Worm (Caenorhabditis elegans) whole organism, mixed stage, embryonic: ENCODE results near the gene F38B2.3.

Experiments
- blmp-1 ChIP-seq: fragments of 150-350 bp; optimal IDR thresholded peaks from 2 replicates; lab custom pipeline; 2014; ENCODE audit warnings: missing biosample characterization, missing genetic modification characterization
- ceh-39 ChIP-seq: fragments of 150-350 bp; optimal IDR thresholded peaks from 2 replicates; lab custom pipeline; 2014; ENCODE audit warnings: missing biosample characterization, missing genetic modification characterization
- elt-1 ChIP-seq: sonication (generic microtip); optimal IDR thresholded peaks from 2 replicates; lab custom pipeline; 2017; ENCODE audit warnings: missing genetic modification characterization, mild to moderate bottlenecking, missing compliant biosample characterization, antibody characterized with exemption, moderate library complexity, borderline replicate concordance; ENCODE audit not compliant: insufficient read depth
- lin-13 ChIP-seq: fragments of 150-350 bp; optimal IDR thresholded peaks from 2 replicates; lab custom pipeline; 2014; ENCODE audit warnings: missing biosample characterization, missing genetic modification characterization
- mab-5 ChIP-seq: fragments of 150-350 bp; optimal IDR thresholded peaks from 2 replicates; lab custom pipeline; 2014; ENCODE audit warnings: missing biosample characterization, missing genetic modification characterization
- mep-1 ChIP-seq: fragments of 150-350 bp; optimal IDR thresholded peaks from 2 replicates; lab custom pipeline; 2017; ENCODE audit warnings: missing biosample characterization, missing genetic modification reagents, missing genetic modification characterization, inconsistent platforms
- nhr-12 ChIP-seq: fragments of 150-350 bp; optimal IDR thresholded peaks from 2 replicates; lab custom pipeline; 2014; ENCODE audit warnings: missing biosample characterization, missing genetic modification characterization
- nhr-237 ChIP-seq: fragments of 150-350 bp; optimal IDR thresholded peaks from 2 replicates; lab custom pipeline; 2014; ENCODE audit warnings: missing biosample characterization, missing genetic modification characterization
- nhr-28 ChIP-seq: fragments of 150-350 bp; optimal IDR thresholded peaks from 2 replicates; lab custom pipeline; 2014; ENCODE audit warnings: missing biosample characterization, missing genetic modification characterization
- nhr-76 ChIP-seq: sonication (generic microtip); optimal IDR thresholded peaks from 2 replicates; lab custom pipeline; 2017; ENCODE audit warnings: missing biosample characterization, missing genetic modification characterization
- sem-2 ChIP-seq: fragments of 200-800 bp; sonication (Bioruptor generic); optimal IDR thresholded peaks from 2 replicates; lab custom pipeline; 2018; ENCODE audit warnings: mild to moderate bottlenecking, missing genetic modification characterization, missing compliant biosample characterization
- unc-39 ChIP-seq: fragments of 150-350 bp; optimal IDR thresholded peaks from 2 replicates; lab custom pipeline; 2014; ENCODE audit warnings: missing biosample characterization, missing genetic modification characterization
- unc-62 ChIP-seq: fragments of 150-350 bp; optimal IDR thresholded peaks from 2 replicates; lab custom pipeline; 2014; ENCODE audit warnings: missing biosample characterization, missing genetic modification reagents, missing genetic modification characterization
- zip-8 ChIP-seq: fragments of 150-350 bp; optimal IDR thresholded peaks from 2 replicates; lab custom pipeline; 2014; ENCODE audit warnings: missing biosample characterization, missing genetic modification characterization

DNA sequence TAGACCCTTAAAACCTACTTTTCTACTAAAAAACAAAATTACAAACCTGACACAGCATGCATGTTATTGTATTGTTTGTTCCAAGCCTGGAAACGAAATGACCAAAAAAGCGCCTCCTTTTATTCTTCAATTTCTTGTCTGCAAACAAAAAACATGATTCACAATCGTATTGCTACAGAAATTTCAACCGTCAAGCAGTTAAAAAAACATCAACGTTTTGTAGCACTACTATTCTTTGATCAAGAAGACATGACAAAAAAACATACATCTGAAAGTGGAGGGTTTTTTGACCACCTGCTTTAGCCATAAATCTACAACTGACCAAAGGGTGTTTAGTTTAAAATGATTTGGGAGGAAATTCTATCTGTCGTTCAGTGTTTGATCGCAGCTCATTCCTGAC lies 5.0 kb downstream of the F38B2.3 start, which contains the start of gene F38B2.6:
- TF ChIP-seq mab-5 (tag; lab: Kevin White, UChicago) (no peak), unc-39 (tag; lab: Kevin White, UChicago) (no peak), unc-62 (GFP tag; lab: Kevin White, UChicago) (no peak), nhr-28 (tag; lab: Kevin White, UChicago) (no peak), ceh-39 (no peak), nhr-76 (tag; lab: Kevin White, UChicago) (no peak), lin-13 (tag; lab: Kevin White, UChicago) (no peak), elt-1 (tag; lab: Kevin White, UChicago) (no peak), mep-1 (tag; lab: Kevin White, UChicago) (no peak), sem-2 (GFP tag; lab: Kevin White, UChicago) (no peak), nhr-12 (no peak), blmp-1 (tag; lab: Kevin White, UChicago) (no peak), nhr-237 (tag; lab: Kevin White, UChicago) (no peak), zip-8 (no peak)
